Worm (Caenorhabditis elegans) whole organism, L2 larva: ENCODE data around the gene srj-11.

Experiments used
- C34F6.9 ChIP-seq: fragments of 150-350 bp; optimal IDR thresholded peaks from 2 replicates; lab custom pipeline; 2014; ENCODE audit warnings: missing biosample characterization, missing genetic modification characterization
- ama-1 ChIP-seq: fragments of 150-350 bp; optimal IDR thresholded peaks from 2 replicates; lab custom pipeline; 2018; ENCODE audit warnings: inconsistent platforms
- nhr-10 ChIP-seq: sonication (generic microtip); optimal IDR thresholded peaks from 2 replicates; lab custom pipeline; 2017; ENCODE audit warnings: missing biosample characterization, missing genetic modification characterization
- nhr-11 ChIP-seq: fragments of 150-350 bp; optimal IDR thresholded peaks from 2 replicates; lab custom pipeline; 2014; ENCODE audit warnings: missing biosample characterization, missing genetic modification characterization
- nhr-23 ChIP-seq: fragments of 150-350 bp; optimal IDR thresholded peaks from 2 replicates; lab custom pipeline; 2014; ENCODE audit warnings: missing biosample characterization, missing genetic modification reagents, missing genetic modification characterization
- zag-1 ChIP-seq: fragments of 150-350 bp; optimal IDR thresholded peaks from 2 replicates; lab custom pipeline; 2014; ENCODE audit warnings: missing biosample characterization, missing genetic modification characterization
- ztf-11 ChIP-seq: sonication (generic microtip); optimal IDR thresholded peaks from 2 replicates; lab custom pipeline; 2017; ENCODE audit warnings: missing biosample characterization, missing genetic modification characterization
- ztf-4 ChIP-seq: fragments of 150-350 bp; optimal IDR thresholded peaks from 2 replicates; lab custom pipeline; 2014; ENCODE audit warnings: missing biosample characterization, missing genetic modification characterization

DNA sequence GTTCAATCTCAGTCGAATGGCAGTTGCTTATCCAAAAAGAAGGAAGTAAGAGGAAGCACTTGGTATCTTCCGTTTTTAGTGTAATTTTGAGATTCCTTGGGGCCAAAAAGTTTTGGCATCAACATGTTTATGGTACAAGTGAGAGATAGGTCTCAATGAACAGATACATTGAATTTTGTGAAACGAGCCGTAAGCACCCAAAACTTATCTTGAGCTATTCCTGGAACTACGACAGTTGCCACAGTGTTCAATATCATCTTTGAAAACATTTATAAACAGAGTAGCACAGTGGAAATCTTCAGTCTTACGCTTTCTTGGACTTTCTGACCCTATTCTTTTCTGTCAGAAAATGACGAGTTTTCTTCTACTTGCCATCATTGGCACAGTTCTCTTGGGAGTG lies 33.8 kb downstream of the srj-11 start, which contains the start of gene T28A11.3:
- TF ChIP-seq zag-1 (tag; lab: Kevin White, UChicago): no peak
- no peak for TF ChIP-seq nhr-23 (tag; lab: Kevin White, UChicago)
- no peak for TF ChIP-seq nhr-11 (tag; lab: Kevin White, UChicago)
- no peak for TF ChIP-seq ztf-11 (tag; lab: Kevin White, UChicago)
- TF ChIP-seq C34F6.9 (tag; lab: Kevin White, UChicago): no peak
- no peak for TF ChIP-seq nhr-10 (tag; lab: Kevin White, UChicago)
- TF ChIP-seq ztf-4 (tag; lab: Kevin White, UChicago): no peak
- TF ChIP-seq ama-1 (lab: Kevin White, UChicago): no peak
